ENCODE assay signal across 1 fruit fly cellular context in the genomic region with DNA sequence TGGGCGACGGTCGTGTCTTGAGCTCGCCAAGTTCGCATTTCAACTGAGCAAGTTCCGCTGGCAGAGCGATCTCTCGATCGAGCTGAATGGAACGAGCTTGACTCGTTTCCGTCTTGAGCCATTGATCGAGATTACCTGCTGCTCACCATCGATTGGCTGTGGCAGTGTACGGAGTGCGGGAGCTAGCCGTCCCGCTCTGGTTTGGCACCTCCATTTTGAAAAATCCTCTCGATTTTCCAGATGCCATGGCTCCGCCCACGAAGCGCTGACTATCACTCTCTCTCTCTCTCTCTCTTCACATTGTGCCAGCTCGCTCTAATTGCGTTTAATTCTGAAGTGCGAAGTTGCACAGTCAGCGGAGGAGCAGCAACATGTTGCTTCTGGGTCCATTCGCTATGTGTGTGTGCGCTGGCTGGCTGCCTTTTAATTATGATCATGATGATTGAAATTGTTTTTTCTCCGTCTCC.
TF ChIP-seq lines count a peak whose summit lies in the region.

A gene (minus strand): TSS at position 51 of the 467 bp plus-strand sequence.

TF ChIP-seq in whole organism, embryonic, 481 proteins besides CTCF, POLR2A, EP300 and RAD21 (continued from another document):
- TF ChIP-seq en (GFP tag; optimal IDR thresholded peaks at IDR 0.05; lab: Kevin White, UChicago) (no peak), CG10321 (GFP tag; IDR thresholded peaks at IDR 0.05; lab: Robert Waterston, UW) (peak; percentile 97), Nf-YB (GFP tag; optimal IDR thresholded peaks at IDR 0.05; lab: Kevin White, UChicago) (peak; percentile 99), CG6272 (GFP tag; IDR thresholded peaks at IDR 0.05; lab: Robert Waterston, UW) (no peak), chm (GFP tag; IDR thresholded peaks at IDR 0.05; lab: Robert Waterston, UW) (peak; percentile 49; the same call in 1 of the 2 replicates), sens (GFP tag; lab: Kevin White, UChicago) (no peak), Nf-YA (GFP tag; IDR thresholded peaks at IDR 0.05; lab: Robert Waterston, UW) (peak; percentile 96), cg (GFP tag; optimal IDR thresholded peaks at IDR 0.05; lab: Kevin White, UChicago) (peak; percentile 44), CG14710 (tag; optimal IDR thresholded peaks at IDR 0.05; lab: Kevin White, UChicago) (no peak), gce (GFP tag; IDR thresholded peaks at IDR 0.05; lab: Robert Waterston, UW) (0 out of 3 replicates have a peak, but pooled peaks have one; percentile 18), CG17829 (tag; optimal IDR thresholded peaks at IDR 0.05; lab: Kevin White, UChicago) (peak; percentile 30), dmrt11E (tag; optimal IDR thresholded peaks at IDR 0.05; lab: Kevin White, UChicago) (no peak), Med (GFP tag; lab: Kevin White, UChicago) (peak; percentile 42), CG11504 (tag; optimal IDR thresholded peaks at IDR 0.05; lab: Kevin White, UChicago) (peak; percentile 79), CG3838 (GFP tag; optimal IDR thresholded peaks at IDR 0.05; lab: Kevin White, UChicago) (no peak), Hsf (GFP tag; optimal IDR thresholded peaks at IDR 0.05; lab: Kevin White, UChicago) (no peak), kni (GFP tag; optimal IDR thresholded peaks at IDR 0.05; lab: Kevin White, UChicago) (peak; percentile 68), Nf-YC (tag; optimal IDR thresholded peaks at IDR 0.05; lab: Kevin White, UChicago) (peak; percentile 99), CG10654 (GFP tag; optimal IDR thresholded peaks at IDR 0.05; lab: Kevin White, UChicago) (no peak), CG7839 (tag; optimal IDR thresholded peaks at IDR 0.05; lab: Kevin White, UChicago) (no peak), Ets97D (GFP tag; optimal IDR thresholded peaks at IDR 0.05; lab: Kevin White, UChicago) (no peak), H15 (GFP tag; IDR thresholded peaks at IDR 0.05; lab: Robert Waterston, UW) (no peak), Adf1 (GFP tag; IDR thresholded peaks at IDR 0.05; lab: Robert Waterston, UW) (0 out of 2 replicates have a peak, but pooled peaks have one; percentile 16), pros (GFP tag; optimal IDR thresholded peaks at IDR 0.05; lab: Kevin White, UChicago) (no peak), HmgD (GFP tag; optimal IDR thresholded peaks at IDR 0.05; lab: Kevin White, UChicago) (peak; percentile 37), Trl (optimal IDR thresholded peaks at IDR 0.05; lab: Kevin White, UChicago) (peak; percentile 34 to 49), Trl (GFP tag; optimal IDR thresholded peaks at IDR 0.05; lab: Kevin White, UChicago) (no peak), sr (GFP tag; IDR thresholded peaks at IDR 0.05; lab: Robert Waterston, UW) (peak; percentile 76), phol (tag; optimal IDR thresholded peaks at IDR 0.05; lab: Kevin White, UChicago) (peak; percentile 58), z (GFP tag; IDR thresholded peaks at IDR 0.05; lab: Robert Waterston, UW) (peak; percentile 77), CG1602 (GFP tag; optimal IDR thresholded peaks at IDR 0.05; lab: Kevin White, UChicago) (no peak), CG6854 (GFP tag; optimal IDR thresholded peaks at IDR 0.05; lab: Kevin White, UChicago) (no peak), D19A (tag; optimal IDR thresholded peaks at IDR 0.05; lab: Kevin White, UChicago) (no peak), vnd (GFP tag; IDR thresholded peaks at IDR 0.05; lab: Robert Waterston, UW; ENCODE audit: partially characterized antibody) (0 out of 3 replicates have a peak, but pooled peaks have one; percentile 14), Deaf1 (tag; optimal IDR thresholded peaks at IDR 0.05; lab: Kevin White, UChicago) (peak; percentile 33), Opbp (GFP tag; IDR thresholded peaks at IDR 0.05; lab: Robert Waterston, UW; ENCODE audit: partially characterized antibody) (peak; percentile 43; the same call in 1 of the 3 replicates), CG12236 (GFP tag; optimal IDR thresholded peaks at IDR 0.05; lab: Kevin White, UChicago) (no peak), CG13775 (GFP tag; optimal IDR thresholded peaks at IDR 0.05; lab: Kevin White, UChicago) (no peak), Stat92E (GFP tag; optimal IDR thresholded peaks at IDR 0.05; lab: Kevin White, UChicago) (peak in 1 of 3 experiments; percentile 53), bbx (GFP tag; IDR thresholded peaks at IDR 0.05; lab: Robert Waterston, UW; ENCODE audit: partially characterized antibody) (peak; percentile 44), ATbp (GFP tag; optimal IDR thresholded peaks at IDR 0.05; lab: Kevin White, UChicago) (no peak), chinmo (GFP tag; IDR thresholded peaks at IDR 0.05; lab: Robert Waterston, UW; ENCODE audit: partially characterized antibody) (peak; percentile 71; the same call in 2 of the 4 replicates)
TF ChIP-seq in whole organism, embryonic: peak in this region for 40.
